Fruit fly (Drosophila melanogaster) whole organism, embryonic: ENCODE results near the gene CG45045.

Experiments used
- BtbVII ChIP-seq: fragments of 200-800 bp; sonication (Bioruptor generic); optimal IDR thresholded peaks from 3 replicates; lab custom pipeline; 2017; ENCODE audit warnings: missing biosample characterization, mild to moderate bottlenecking, missing genetic modification characterization
- C15 ChIP-seq: fragments of 200-800 bp; sonication (Bioruptor generic); IDR thresholded peaks from 3 replicates; pipeline ENCODE4 v1.3.6; 2022; ENCODE audit warnings: missing biosample characterization, missing genetic modification characterization
- CG10462 ChIP-seq: fragments of 200-800 bp; sonication (Bioruptor generic); optimal IDR thresholded peaks from 2 replicates; lab custom pipeline; 2016; ENCODE audit warnings: missing biosample characterization, missing genetic modification characterization
- CG11560 ChIP-seq: fragments of 200-800 bp; sonication (Bioruptor generic); IDR thresholded peaks from 3 replicates; pipeline ENCODE4 v1.3.6; 2022; ENCODE audit warnings: missing biosample characterization, missing genetic modification characterization
- CG12744 ChIP-seq: fragments of 200-800 bp; sonication (Bioruptor generic); optimal IDR thresholded peaks from 2 replicates; lab custom pipeline; 2016; ENCODE audit warnings: missing biosample characterization, missing genetic modification characterization
- CG14965 ChIP-seq: fragments of 200-800 bp; sonication (Bioruptor generic); optimal IDR thresholded peaks from 2 replicates; lab custom pipeline; 2016; ENCODE audit warnings: missing biosample characterization, missing genetic modification characterization, borderline replicate concordance
- CG15011 ChIP-seq: fragments of 200-800 bp; sonication (Bioruptor generic); optimal IDR thresholded peaks from 3 replicates; lab custom pipeline; 2018; ENCODE audit warnings: missing biosample characterization, mild to moderate bottlenecking, missing genetic modification characterization
- CG15514 ChIP-seq: fragments of 200-800 bp; sonication (Bioruptor generic); optimal IDR thresholded peaks from 3 replicates; lab custom pipeline; 2017; ENCODE audit warnings: missing biosample characterization, missing genetic modification characterization, mild to moderate bottlenecking, moderate library complexity, missing genetic modification reagents
- CG1602 ChIP-seq: fragments of 200-800 bp; sonication (Bioruptor generic); optimal IDR thresholded peaks from 3 replicates; lab custom pipeline; 2016; ENCODE audit warnings: missing biosample characterization, missing genetic modification characterization
- CG2875 ChIP-seq: fragments of 200-800 bp; sonication (Bioruptor generic); optimal IDR thresholded peaks from 2 replicates; lab custom pipeline; 2017; ENCODE audit warnings: missing biosample characterization, mild to moderate bottlenecking, missing genetic modification characterization, missing genetic modification reagents
- CG32772 ChIP-seq: fragments of 200-800 bp; sonication (Bioruptor generic); IDR thresholded peaks from 2 replicates; pipeline ENCODE4 v1.3.6; 2022; ENCODE audit warnings: missing biosample characterization, missing genetic modification characterization
- CG33557 ChIP-seq: fragments of 200-800 bp; sonication (Bioruptor generic); optimal IDR thresholded peaks from 2 replicates; lab custom pipeline; 2019; ENCODE audit warnings: missing biosample characterization, mild to moderate bottlenecking, missing genetic modification characterization, moderate library complexity
- CG6654 ChIP-seq: fragments of 200-800 bp; sonication (Bioruptor generic); optimal IDR thresholded peaks from 2 replicates; lab custom pipeline; 2017; ENCODE audit warnings: missing biosample characterization, mild to moderate bottlenecking, missing genetic modification characterization
- CG6765 ChIP-seq: fragments of 200-800 bp; sonication (Bioruptor generic); optimal IDR thresholded peaks from 3 replicates; lab custom pipeline; 2017; ENCODE audit warnings: missing biosample characterization, mild to moderate bottlenecking, missing genetic modification characterization
- CG6854 ChIP-seq: fragments of 200-800 bp; sonication (Bioruptor generic); optimal IDR thresholded peaks from 3 replicates; lab custom pipeline; 2017; ENCODE audit warnings: missing biosample characterization, mild to moderate bottlenecking, missing genetic modification characterization
- CG7271 ChIP-seq: fragments of 200-800 bp; sonication (Bioruptor generic); optimal IDR thresholded peaks from 2 replicates; lab custom pipeline; 2018; ENCODE audit warnings: missing biosample characterization, mild to moderate bottlenecking, missing genetic modification characterization, moderate library complexity
- CG7357 ChIP-seq: fragments of 200-800 bp; sonication (Bioruptor generic); IDR thresholded peaks from 3 replicates; pipeline ENCODE4 v1.3.6; 2022; ENCODE audit warnings: missing biosample characterization, missing genetic modification characterization
- CG8359 ChIP-seq: fragments of 200-800 bp; sonication (Bioruptor generic); optimal IDR thresholded peaks from 2 replicates; lab custom pipeline; 2017; ENCODE audit warnings: missing biosample characterization, mild to moderate bottlenecking, missing genetic modification characterization, borderline replicate concordance
- CG9932 ChIP-seq: fragments of 200-800 bp; sonication (Bioruptor generic); IDR thresholded peaks from 2 replicates; pipeline ENCODE4 v1.3.6; 2022; ENCODE audit warnings: missing biosample characterization, missing genetic modification characterization
- D19A ChIP-seq: fragments of 200-800 bp; optimal IDR thresholded peaks from 3 replicates; lab custom pipeline; 2019; ENCODE audit warnings: missing biosample characterization, mild to moderate bottlenecking, missing genetic modification characterization, moderate library complexity
- HLH4C ChIP-seq: fragments of 200-800 bp; sonication (Bioruptor generic); IDR thresholded peaks from 3 replicates; pipeline ENCODE4 v1.3.6; 2022; ENCODE audit warnings: missing biosample characterization, missing genetic modification characterization; ENCODE audit not compliant: partially characterized antibody
- Hr51 ChIP-seq, 2 experiments: fragments of 200-800 bp; sonication (Bioruptor generic); optimal IDR thresholded peaks; 2 replicates in 1 of 2; 3 replicates in 1 of 2; lab custom pipeline; 2016 to 2018; ENCODE audit warnings: missing biosample characterization in 2 of 2, missing genetic modification characterization in 2 of 2, mild to moderate bottlenecking in 1 of 2, moderate library complexity in 1 of 2
- Lpt ChIP-seq: fragments of >200 bp; optimal IDR thresholded peaks from 2 replicates; lab custom pipeline; 2018; ENCODE audit warnings: missing biosample characterization, missing genetic modification characterization
- Myb ChIP-seq: fragments of 200-800 bp; sonication (Bioruptor generic); optimal IDR thresholded peaks from 2 replicates; lab custom pipeline; 2016; ENCODE audit warnings: missing biosample characterization, missing genetic modification characterization
- Oaz ChIP-seq: fragments of 200-800 bp; sonication (Bioruptor generic); IDR thresholded peaks from 2 replicates; pipeline ENCODE4 v1.3.6; 2022; ENCODE audit warnings: missing biosample characterization, missing genetic modification characterization
- Opbp ChIP-seq: fragments of 200-800 bp; sonication (Bioruptor generic); IDR thresholded peaks from 3 replicates; pipeline ENCODE4 v1.3.6; 2022; ENCODE audit warnings: missing biosample characterization, missing genetic modification characterization; ENCODE audit not compliant: partially characterized antibody
- Pdp1 ChIP-seq, 2 experiments: fragments of 200-800 bp; sonication (Bioruptor generic); optimal IDR thresholded peaks; 3 replicates each; lab custom pipeline; 2016; ENCODE audit warnings: missing biosample characterization in 2 of 2, missing genetic modification characterization in 2 of 2, mild to moderate bottlenecking in 1 of 2, moderate library complexity in 1 of 2
- Rfx ChIP-seq: fragments of 200-800 bp; sonication (Bioruptor generic); IDR thresholded peaks from 2 replicates; pipeline ENCODE4 v1.3.6; 2022; ENCODE audit warnings: missing biosample characterization, missing genetic modification characterization
- Rx ChIP-seq: fragments of 200-800 bp; sonication (Bioruptor generic); IDR thresholded peaks from 2 replicates; pipeline ENCODE4 v1.3.6; 2022; ENCODE audit warnings: missing biosample characterization, missing genetic modification characterization
- ato ChIP-seq: fragments of 200-800 bp; sonication (Bioruptor generic); IDR thresholded peaks from 2 replicates; pipeline ENCODE4 v1.3.6; 2022; ENCODE audit warnings: missing biosample characterization, missing genetic modification characterization; ENCODE audit not compliant: partially characterized antibody
- chif ChIP-seq, 2 experiments: fragments of 200-800 bp; sonication (Bioruptor generic); optimal IDR thresholded peaks; 3 replicates each; lab custom pipeline; 2016; ENCODE audit warnings: missing biosample characterization in 2 of 2, missing genetic modification characterization in 2 of 2
- dmrt11E ChIP-seq: fragments of 200-800 bp; sonication (Bioruptor generic); optimal IDR thresholded peaks from 3 replicates; lab custom pipeline; 2018; ENCODE audit warnings: missing biosample characterization, mild to moderate bottlenecking, missing genetic modification characterization, moderate library complexity
- esg ChIP-seq: fragments of 200-800 bp; sonication (Bioruptor generic); conservative IDR thresholded peaks from 2 replicates; pipeline ENCODE4 v1.3.6; 2022; ENCODE audit warnings: missing biosample characterization, missing genetic modification characterization
- fd102C ChIP-seq: fragments of 200-800 bp; sonication (Bioruptor generic); optimal IDR thresholded peaks from 2 replicates; lab custom pipeline; 2018; ENCODE audit warnings: missing biosample characterization, mild to moderate bottlenecking, missing genetic modification characterization, moderate library complexity
- gcm ChIP-seq: fragments of 200-800 bp; sonication (Bioruptor generic); optimal IDR thresholded peaks from 2 replicates; lab custom pipeline; 2019; ENCODE audit warnings: missing biosample characterization, mild to moderate bottlenecking, missing genetic modification characterization, moderate library complexity
- grau ChIP-seq: fragments of 200-800 bp; optimal IDR thresholded peaks from 3 replicates; lab custom pipeline; 2019; ENCODE audit warnings: missing biosample characterization, mild to moderate bottlenecking, missing genetic modification characterization, moderate library complexity
- ind ChIP-seq: fragments of 200-800 bp; sonication (Bioruptor generic); optimal IDR thresholded peaks from 3 replicates; lab custom pipeline; 2016; ENCODE audit warnings: missing biosample characterization, missing genetic modification characterization
- jing ChIP-seq: fragments of 200-800 bp; sonication (Bioruptor generic); optimal IDR thresholded peaks from 2 replicates; lab custom pipeline; 2018; ENCODE audit warnings: missing biosample characterization, mild to moderate bottlenecking, missing genetic modification characterization
- lbe ChIP-seq: fragments of 200-800 bp; sonication (Bioruptor generic); optimal IDR thresholded peaks from 2 replicates; lab custom pipeline; 2016; ENCODE audit warnings: missing biosample characterization, mild to moderate bottlenecking, missing genetic modification characterization
- lmd ChIP-seq: fragments of 200-800 bp; sonication (Bioruptor generic); IDR thresholded peaks from 2 replicates; pipeline ENCODE4 v1.3.6; 2022; ENCODE audit warnings: missing biosample characterization, missing genetic modification characterization
- repo ChIP-seq: fragments of 200-800 bp; sonication (Bioruptor generic); optimal IDR thresholded peaks from 2 replicates; lab custom pipeline; 2016; ENCODE audit warnings: missing biosample characterization, missing genetic modification characterization
- sc ChIP-seq, 3 experiments: fragments of >200 bp in 2 of 3; fragments of 200-800 bp in 1 of 3; sonication (Bioruptor generic) in 1 of 3; optimal IDR thresholded peaks; 2 replicates in 2 of 3; 3 replicates in 1 of 3; lab custom pipeline; 2017; ENCODE audit warnings: mild to moderate bottlenecking in 1 of 3, missing biosample characterization in 1 of 3, missing genetic modification characterization in 1 of 3, missing genetic modification reagents in 1 of 3
- slp2 ChIP-seq: fragments of 200-800 bp; sonication (Bioruptor generic); optimal IDR thresholded peaks from 2 replicates; lab custom pipeline; 2016; ENCODE audit warnings: missing biosample characterization, missing genetic modification characterization
- sna ChIP-seq: fragments of 200-800 bp; sonication (Bioruptor generic); IDR thresholded peaks from 2 replicates; pipeline ENCODE4 v1.3.6; 2022; ENCODE audit warnings: missing biosample characterization, missing genetic modification characterization; ENCODE audit not compliant: partially characterized antibody
- sob ChIP-seq: fragments of 200-800 bp; sonication (Bioruptor generic); IDR thresholded peaks from 2 replicates; pipeline ENCODE4 v1.3.6; 2022; ENCODE audit warnings: missing biosample characterization, missing genetic modification characterization
- tna ChIP-seq: fragments of 200-800 bp; sonication (Bioruptor generic); IDR thresholded peaks from 2 replicates; pipeline ENCODE4 v1.3.6; 2022; ENCODE audit warnings: missing biosample characterization, missing genetic modification characterization; ENCODE audit not compliant: partially characterized antibody
- trem ChIP-seq: fragments of 200-800 bp; optimal IDR thresholded peaks from 3 replicates; lab custom pipeline; 2019; ENCODE audit warnings: missing biosample characterization, mild to moderate bottlenecking, missing genetic modification characterization, moderate library complexity
- z ChIP-seq: fragments of 200-800 bp; sonication (Bioruptor generic); IDR thresholded peaks from 3 replicates; pipeline ENCODE4 v1.3.6; 2022; ENCODE audit warnings: missing biosample characterization, missing genetic modification characterization
- zen2 ChIP-seq: fragments of 200-800 bp; sonication (Bioruptor generic); IDR thresholded peaks from 3 replicates; pipeline ENCODE4 v1.3.6; 2022; ENCODE audit warnings: missing biosample characterization, missing genetic modification characterization; ENCODE audit not compliant: partially characterized antibody
- zfh2 ChIP-seq: fragments of 200-800 bp; sonication (Bioruptor generic); optimal IDR thresholded peaks from 2 replicates; lab custom pipeline; 2016; ENCODE audit warnings: missing biosample characterization, missing genetic modification characterization

The CG45045 gene

dm6 chr3R:17686875-17687274 is 19.5 kb downstream of the CG45045 start, which contains the start of gene CG31249 (continued):
- peak; percentile 69 for TF ChIP-seq HLH4C
- no peak for TF ChIP-seq sc (optimal IDR thresholded peaks at IDR 0.05; lab: Kevin White, UChicago)
- TF ChIP-seq sc (GFP tag; optimal IDR thresholded peaks at IDR 0.05; lab: Kevin White, UChicago): no peak
- no peak for TF ChIP-seq grau
- TF ChIP-seq CG10462: no peak
- TF ChIP-seq Hr51 (GFP tag; optimal IDR thresholded peaks at IDR 0.05; lab: Kevin White, UChicago): no peak
- TF ChIP-seq C15 (GFP tag; lab: Robert Waterston, UW): no peak
- peak; percentile 29; the same call in 1 of the 2 replicates for TF ChIP-seq Rfx (GFP tag; lab: Robert Waterston, UW)
- TF ChIP-seq ind: no peak
- peak; percentile 62 for TF ChIP-seq tna (GFP tag; lab: Robert Waterston, UW)
- TF ChIP-seq Oaz: no peak
- TF ChIP-seq CG7357 (GFP tag; lab: Robert Waterston, UW): no peak
- no peak for TF ChIP-seq repo (GFP tag; lab: Kevin White, UChicago)
- TF ChIP-seq trem (tag; lab: Kevin White, UChicago): peak; percentile 98
- TF ChIP-seq CG8359 (GFP tag; lab: Kevin White, UChicago): no peak
- no peak for TF ChIP-seq lmd (GFP tag; lab: Robert Waterston, UW)
- TF ChIP-seq BtbVII (GFP tag; lab: Kevin White, UChicago): no peak
- TF ChIP-seq dmrt11E (tag; lab: Kevin White, UChicago): no peak
- no peak for TF ChIP-seq CG32772 (GFP tag; lab: Robert Waterston, UW)
- no peak for TF ChIP-seq CG6654 (GFP tag; lab: Kevin White, UChicago)
- TF ChIP-seq CG12744: no peak
- TF ChIP-seq CG6854: no peak
- no peak for TF ChIP-seq Rx (GFP tag; lab: Robert Waterston, UW)
- TF ChIP-seq zfh2 (GFP tag; lab: Kevin White, UChicago): no peak
- TF ChIP-seq CG33557 (GFP tag; lab: Kevin White, UChicago): no peak
- no peak for TF ChIP-seq CG15011 (GFP tag; lab: Kevin White, UChicago)
- TF ChIP-seq CG1602: no peak
- TF ChIP-seq zen2 (GFP tag; lab: Robert Waterston, UW): peak; percentile 73; the same call in 2 of the 3 replicates
- TF ChIP-seq CG7271 (tag; lab: Kevin White, UChicago): no peak
- TF ChIP-seq jing (GFP tag; lab: Kevin White, UChicago): no peak
- TF ChIP-seq CG11560 (tag; lab: Robert Waterston, UW): no peak
- TF ChIP-seq ato (GFP tag; lab: Robert Waterston, UW): peak; percentile 69; the same call in 1 of the 2 replicates
- peak; percentile 54; the same call in 1 of the 2 replicates for TF ChIP-seq CG9932 (GFP tag; lab: Robert Waterston, UW)
- TF ChIP-seq fd102C (GFP tag; lab: Kevin White, UChicago): no peak
- TF ChIP-seq lbe (GFP tag; lab: Kevin White, UChicago): no peak
- TF ChIP-seq CG15514 (GFP tag; lab: Kevin White, UChicago): no peak
- no peak for TF ChIP-seq chif (GFP tag; optimal IDR thresholded peaks at IDR 0.05; lab: Kevin White, UChicago)
- peak; percentile 12 for TF ChIP-seq Myb (GFP tag; lab: Kevin White, UChicago)
- no peak for TF ChIP-seq CG14965 (GFP tag; lab: Kevin White, UChicago)
- no peak for TF ChIP-seq sob (GFP tag; lab: Robert Waterston, UW)
- TF ChIP-seq Opbp: peak; percentile 66; the same call in 2 of the 3 replicates
- TF ChIP-seq z (GFP tag; lab: Robert Waterston, UW): no peak
- TF ChIP-seq sna (GFP tag; lab: Robert Waterston, UW): peak; percentile 74; the same call in 1 of the 2 replicates
- no peak for TF ChIP-seq gcm
- TF ChIP-seq CG2875 (GFP tag; lab: Kevin White, UChicago): no peak
- TF ChIP-seq slp2 (GFP tag; lab: Kevin White, UChicago): no peak
- TF ChIP-seq CG6765 (GFP tag; lab: Kevin White, UChicago): no peak
- TF ChIP-seq esg (GFP tag; lab: Robert Waterston, UW): no peak
- TF ChIP-seq D19A: no peak
- no peak for TF ChIP-seq Pdp1 (GFP tag; optimal IDR thresholded peaks at IDR 0.05; lab: Kevin White, UChicago)
- TF ChIP-seq Lpt (GFP tag; lab: Kevin White, UChicago): no peak
